Fruit fly (Drosophila melanogaster) whole organism, larva: Measurements from ENCODE around the gene Abcd1.

ENCODE experiments used
- noc ChIP-seq: fragments of 200-800 bp; sonication (Bioruptor generic); optimal IDR thresholded peaks from 3 replicates; lab custom pipeline; 2019; ENCODE audit warnings: missing biosample characterization, mild to moderate bottlenecking, missing genetic modification characterization, moderate library complexity

Gene Abcd1

DNA sequence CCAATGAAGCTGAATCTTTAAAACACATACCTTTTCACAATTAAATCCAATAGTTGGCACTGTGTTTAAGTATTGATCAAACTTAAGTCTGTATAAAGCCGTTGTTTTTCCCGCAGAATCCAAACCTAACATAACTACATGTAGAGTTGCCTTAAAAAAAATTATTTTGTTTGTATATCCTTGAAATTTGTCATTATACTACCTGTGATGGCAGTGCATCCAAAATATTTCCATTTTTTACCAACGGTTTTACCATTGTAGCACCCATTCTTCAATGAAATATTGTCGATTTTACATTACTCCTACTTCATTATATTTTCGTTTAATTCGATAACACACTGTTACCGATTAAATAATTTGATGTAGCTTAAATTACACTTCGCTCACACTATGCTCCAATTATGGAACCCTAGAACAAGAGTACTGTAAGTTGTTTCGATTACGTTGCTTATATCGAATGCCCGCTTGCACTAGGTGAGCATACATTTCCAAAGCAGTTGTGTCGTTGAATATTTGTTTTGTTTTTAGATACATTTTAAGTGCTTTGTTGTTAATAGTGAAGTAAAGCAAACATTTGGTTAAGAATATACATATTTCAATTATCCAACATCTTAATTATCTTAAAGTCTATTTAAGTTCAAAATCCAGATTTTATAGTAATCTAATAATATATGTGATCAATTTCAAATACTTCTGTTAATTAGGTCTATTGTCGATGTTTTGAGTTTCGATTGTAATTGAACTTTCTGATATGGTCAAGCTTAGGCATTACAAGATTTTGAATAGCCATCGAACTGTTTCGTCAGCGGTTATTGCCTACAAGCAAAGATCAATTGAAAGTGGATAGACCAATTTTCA, 14.3 kb downstream of the Abcd1 start, which contains the start of gene Arl4:
Gene Arl4 (minus strand): TSS at position 328 of the 858 bp plus-strand sequence.
- no peak for TF ChIP-seq noc (tag; lab: Kevin White, UChicago)

DNA sequence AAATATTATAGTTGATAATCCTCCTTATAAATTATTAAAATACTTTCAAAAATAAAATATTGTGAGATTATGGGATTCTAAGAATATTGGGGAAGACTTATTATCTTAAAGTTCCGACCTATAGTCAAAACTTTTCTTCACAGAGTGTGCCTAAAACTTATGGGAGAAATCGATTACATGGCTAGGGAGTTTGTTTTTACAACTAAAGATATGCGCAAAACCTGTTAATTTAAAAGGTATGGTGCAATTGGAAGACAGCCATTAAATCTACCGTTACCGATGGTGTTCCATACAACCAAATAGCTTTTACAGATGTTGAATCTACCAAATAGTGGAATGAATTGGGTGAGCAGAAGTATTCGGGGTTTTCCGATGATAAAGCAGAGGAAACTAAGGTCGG, 18.4 kb downstream of the Abcd1 start, which contains the start of gene CG33978:
Gene CG33978 (minus strand): TSS at position 395 of the 400 bp plus-strand sequence.
- no peak for TF ChIP-seq noc (tag; lab: Kevin White, UChicago)

DNA sequence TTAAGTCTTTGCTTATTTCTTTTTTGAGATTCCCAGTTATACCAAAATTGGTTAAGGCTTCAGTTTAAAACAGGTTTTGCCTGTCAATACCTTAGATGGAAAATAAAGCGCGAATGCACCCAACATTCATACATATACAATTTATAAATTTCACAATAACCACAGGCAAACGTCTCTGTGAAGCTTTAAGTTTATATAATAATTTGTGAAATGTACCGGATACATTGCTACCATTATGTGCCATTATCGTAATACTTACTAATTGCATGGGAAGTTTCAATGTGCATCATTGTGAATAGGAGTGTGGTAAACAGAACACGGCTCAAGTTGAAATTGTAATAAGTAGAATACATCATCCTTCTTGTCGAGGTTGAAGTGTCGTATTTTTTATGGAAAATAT, 19.1 kb downstream of the Abcd1 start:
- TF ChIP-seq noc (tag; lab: Kevin White, UChicago) = no peak

DNA sequence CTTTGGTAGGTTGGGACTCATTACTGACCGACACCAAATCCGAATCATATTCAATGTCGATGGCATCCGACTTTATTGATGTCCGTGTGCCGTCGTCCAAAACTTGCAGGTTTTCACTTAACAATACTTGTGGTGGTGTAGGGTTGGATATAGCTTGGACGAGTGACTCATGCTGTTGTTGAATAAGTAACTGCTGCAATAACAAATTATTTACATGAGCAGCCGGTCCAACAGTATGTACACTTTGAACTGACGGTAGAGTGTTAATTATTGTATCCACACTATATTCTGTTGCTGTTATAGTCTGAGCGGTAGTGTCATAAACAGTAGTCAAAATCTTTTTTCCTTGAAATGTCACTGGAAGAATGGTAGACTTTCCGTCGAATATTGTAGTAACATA, 26.1 kb downstream of the Abcd1 start:
- no peak for TF ChIP-seq noc (tag; lab: Kevin White, UChicago)

DNA sequence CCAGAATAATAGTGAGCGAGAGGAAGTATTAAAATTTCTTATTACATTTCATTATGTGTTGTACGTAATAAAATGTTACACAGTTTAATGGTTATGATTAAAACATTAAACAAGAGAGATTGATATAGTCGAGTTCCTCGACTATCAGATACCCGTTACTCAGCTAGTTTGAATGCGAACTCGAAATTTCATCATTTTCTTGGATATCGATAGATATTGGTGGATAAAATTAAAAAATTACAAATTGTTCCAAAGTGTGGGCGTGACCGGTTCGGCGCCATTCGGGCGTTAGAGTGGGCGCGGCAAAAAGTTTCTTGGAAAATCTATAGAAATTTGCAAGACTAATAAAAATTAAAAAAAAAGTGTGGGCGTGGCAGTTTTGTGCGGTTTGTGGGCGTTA, 28.5 kb downstream of the Abcd1 start:
- TF ChIP-seq noc (tag; lab: Kevin White, UChicago) = no peak

DNA sequence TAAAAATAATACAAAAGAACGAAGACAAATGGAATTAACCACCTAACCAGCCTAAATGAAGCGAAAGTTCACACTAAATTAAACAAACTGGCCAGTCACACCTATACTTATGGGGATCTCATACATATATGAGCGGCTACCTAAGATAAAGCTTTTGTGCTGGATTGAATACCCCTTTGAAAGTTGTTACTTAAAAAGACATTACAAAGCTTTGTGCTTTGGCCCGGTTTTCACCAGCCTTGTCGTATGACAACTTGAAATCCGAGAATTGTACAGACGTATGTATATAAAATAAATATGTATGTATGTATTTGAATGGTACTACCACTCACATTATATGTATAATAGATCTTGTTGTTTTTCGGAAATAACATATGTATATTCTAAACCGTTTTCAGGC, 37.7 kb downstream of the Abcd1 start, which contains the start of gene CG31997:
Gene CG31997 (minus strand): TSS at position 84 of the 400 bp plus-strand sequence.
- no peak for TF ChIP-seq noc (tag; lab: Kevin White, UChicago)

DNA sequence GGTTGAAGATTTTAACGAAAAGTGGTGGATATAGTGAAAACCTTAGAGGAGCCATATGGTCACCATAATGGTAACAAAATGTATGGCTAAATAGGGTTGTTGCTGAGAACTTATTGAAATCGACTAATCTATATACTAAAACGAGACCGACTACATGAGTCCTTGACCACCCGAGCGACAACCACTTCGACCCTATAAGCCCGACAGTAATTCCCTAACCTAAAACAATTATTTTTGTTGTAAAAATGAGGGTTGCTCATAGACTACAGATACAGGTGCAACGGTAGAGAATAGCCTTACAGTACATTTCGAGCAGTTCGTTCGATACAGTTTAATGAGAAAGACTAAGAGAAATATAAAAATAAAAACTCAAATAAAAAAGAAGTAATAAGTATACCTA, 43.2 kb downstream of the Abcd1 start, which contains the start of gene CG32006:
Gene CG32006 (plus strand): TSS at position 312 of the 400 bp plus-strand sequence.
- TF ChIP-seq noc (tag; lab: Kevin White, UChicago) = no peak

DNA sequence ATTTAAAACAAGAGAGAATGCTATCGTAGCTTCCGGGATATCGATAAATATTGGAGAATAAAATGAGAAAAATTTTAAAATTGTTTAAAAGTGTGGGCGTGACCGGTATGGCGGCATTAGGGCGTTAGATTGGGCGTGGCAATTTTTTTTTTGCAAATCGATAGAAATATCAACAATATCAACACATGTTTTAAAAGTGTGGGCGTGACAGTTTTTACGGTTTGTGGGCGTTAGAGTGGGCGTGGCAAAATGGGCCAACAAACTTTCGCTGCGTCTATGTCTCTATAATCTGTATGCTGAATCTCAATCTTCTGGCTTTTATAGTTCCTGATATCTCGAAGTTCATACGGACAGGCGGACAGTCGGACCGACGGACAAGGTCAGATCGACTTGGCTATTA, 44.5 kb downstream of the Abcd1 start:
- TF ChIP-seq noc (tag; lab: Kevin White, UChicago) = no peak

DNA sequence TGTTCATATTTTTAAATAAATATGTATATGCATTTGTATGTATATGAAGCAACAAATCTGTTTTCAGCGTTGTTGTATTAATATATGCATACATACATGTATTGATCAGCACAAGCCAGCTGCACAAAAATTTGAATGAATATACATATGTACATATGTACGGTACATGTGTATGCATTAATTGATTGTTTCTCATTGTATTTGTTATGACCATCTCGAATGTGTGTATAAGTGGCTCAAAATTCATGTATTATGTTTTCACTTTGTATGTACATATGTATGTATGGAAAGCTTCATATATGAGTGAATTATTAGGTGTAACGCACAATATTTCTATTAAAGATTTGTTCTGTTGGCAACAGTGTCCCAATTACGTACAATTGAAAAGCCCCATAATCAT, 57.7 kb downstream of the Abcd1 start:
- TF ChIP-seq noc (tag; lab: Kevin White, UChicago) = no peak
